Worm (Caenorhabditis elegans): ENCODE data around the gene grl-19.

grl-19 gene

ce11 chrIV:247494-247893, 4.9 kb downstream of the grl-19 start (continued):
- TF ChIP-seq nhr-47 (tag; optimal IDR thresholded peaks at IDR 0.05) = peak; percentile 44
- peak; percentile 32 for TF ChIP-seq unc-130 (tag; optimal IDR thresholded peaks at IDR 0.05)
- TF ChIP-seq nhr-28 (tag; optimal IDR thresholded peaks at IDR 0.05) = no peak
- no peak for TF ChIP-seq irx-1 (tag; optimal IDR thresholded peaks at IDR 0.05)
- no peak for TF ChIP-seq hlh-4 (tag; optimal IDR thresholded peaks at IDR 0.05)

ce11 chrIV:244843-245242, 7.5 kb downstream of the grl-19 start, which contains the start of gene aass-1:
Gene aass-1, plus strand, starts transcription at chrIV:245143.
- no peak for TF ChIP-seq nhr-28 (tag; optimal IDR thresholded peaks at IDR 0.05)

- TF ChIP-seq rnt-1 (tag; optimal IDR thresholded peaks at IDR 0.05) = no peak
- peak; percentile 58 for TF ChIP-seq nhr-85 (tag)
Measured at ce11 chrIV:244278-244677, 8.1 kb downstream of the grl-19 start.

- TF ChIP-seq grh-1 (GFP tag; IDR thresholded peaks at IDR 0.05) (no peak), swsn-7 (tag; optimal IDR thresholded peaks at IDR 0.05) (peak; percentile 36), irx-1 (tag; optimal IDR thresholded peaks at IDR 0.05) (no peak), tbx-2 (tag; optimal IDR thresholded peaks at IDR 0.05) (peak; percentile 44), nhr-71 (tag; optimal IDR thresholded peaks at IDR 0.05) (peak; percentile 61), rnt-1 (tag; optimal IDR thresholded peaks at IDR 0.05) (peak; percentile 50), isw-1 (GFP tag; IDR thresholded peaks at IDR 0.05) (peak; percentile 8; the same call in 1 of the 2 replicates), mep-1 (tag; optimal IDR thresholded peaks at IDR 0.05) (peak; percentile 65), lin-35 (GFP tag; optimal IDR thresholded peaks at IDR 0.05) (peak; percentile 64 to 70), sox-4 (tag; optimal IDR thresholded peaks at IDR 0.05) (no peak), F16B12.6 (tag; optimal IDR thresholded peaks at IDR 0.05) (peak; percentile 95), nhr-47 (tag; optimal IDR thresholded peaks at IDR 0.05) (peak; percentile 71), blmp-1 (tag; optimal IDR thresholded peaks at IDR 0.05) (no peak), nhr-90 (tag; optimal IDR thresholded peaks at IDR 0.05; ENCODE audit: poor library complexity) (peak; percentile 19), hlh-4 (tag; optimal IDR thresholded peaks at IDR 0.05) (no peak), unc-62 (GFP tag; optimal IDR thresholded peaks at IDR 0.05) (no peak), ztf-4 (tag; optimal IDR thresholded peaks at IDR 0.05) (no peak), fos-1 (tag; optimal IDR thresholded peaks at IDR 0.05) (no peak), dsc-1 (tag; optimal IDR thresholded peaks at IDR 0.05) (peak; percentile 9), fkh-8 (tag; optimal IDR thresholded peaks at IDR 0.05) (peak; percentile 24), efl-1 (optimal IDR thresholded peaks at IDR 0.05) (peak; percentile 61 to 72), efl-1 (GFP tag; optimal IDR thresholded peaks at IDR 0.05 in 1 of 2) (peak; percentile 72 to 97), lin-15B (tag; optimal IDR thresholded peaks at IDR 0.05) (peak; percentile 25), snu-23 (GFP tag; optimal IDR thresholded peaks at IDR 0.05) (peak; percentile 67), dpl-1 (GFP tag; optimal IDR thresholded peaks at IDR 0.05) (peak; percentile 51 to 74 (median 72)), nhr-85 (tag) (peak; percentile 61), C16A3.4 (tag; optimal IDR thresholded peaks at IDR 0.05) (peak; percentile 1), lsy-2 (tag; optimal IDR thresholded peaks at IDR 0.05) (peak; percentile 59 to 71), aly-2 (tag; optimal IDR thresholded peaks at IDR 0.05) (no peak), C04F5.9 (tag; optimal IDR thresholded peaks at IDR 0.05) (peak; percentile 50), unc-86 (tag; optimal IDR thresholded peaks at IDR 0.05) (peak; percentile 41), nhr-20 (tag; optimal IDR thresholded peaks at IDR 0.05) (peak; percentile 36), skn-1 (tag; optimal IDR thresholded peaks at IDR 0.05) (peak; percentile 10), ceh-82 (tag; optimal IDR thresholded peaks at IDR 0.05) (peak; percentile 31 to 52 (median 44)), hpl-2 (GFP tag; optimal IDR thresholded peaks at IDR 0.05) (no peak)
Measured at ce11 chrIV:240257-240754, 12.0 kb downstream of the grl-19 start, which contains the start of the genes fnta-1 and cogc-8. Gene fnta-1, minus strand, starts transcription at chrIV:240307. Gene cogc-8, plus strand, starts transcription at chrIV:240451.
